Worm (Caenorhabditis elegans) whole organism, L4/young adult: ENCODE data around the gene hlh-13.

Source experiments
- dao-5 ChIP-seq: sonication (generic microtip); optimal IDR thresholded peaks from 2 replicates; lab custom pipeline; 2016; ENCODE audit warnings: missing genotype, missing genetic modification characterization, moderate library complexity, missing compliant biosample characterization
- him-1 ChIP-seq: sonication (generic microtip); optimal IDR thresholded peaks from 2 replicates; lab custom pipeline; 2016; ENCODE audit warnings: missing genotype, missing genetic modification reagents, missing genetic modification characterization, missing compliant biosample characterization

ce11 chrX:4274116-4274515 is 25.1 kb downstream of the hlh-13 start, which contains the start of gene mec-18:
- TF ChIP-seq dao-5 (tag; lab: Kevin White, UChicago) (no peak), him-1 (tag; lab: Kevin White, UChicago) (no peak)
